Worm (Caenorhabditis elegans) whole organism, late embryonic: Measurements from ENCODE around the gene R12B2.2.

Experiments
- C38D4.7 ChIP-seq: fragments of 200-800 bp; sonication (Bioruptor generic); optimal IDR thresholded peaks from 2 replicates; lab custom pipeline; 2018; ENCODE audit warnings: mild to moderate bottlenecking, missing genetic modification characterization, moderate library complexity, missing compliant biosample characterization
- F13H6.1 ChIP-seq: sonication (generic microtip); optimal IDR thresholded peaks from 2 replicates; lab custom pipeline; 2016; ENCODE audit warnings: missing genetic modification characterization, missing compliant biosample characterization
- K02D7.2 ChIP-seq: sonication (generic microtip); optimal IDR thresholded peaks from 2 replicates; lab custom pipeline; 2017; ENCODE audit warnings: mild to moderate bottlenecking, missing genetic modification characterization, missing compliant biosample characterization
- T23F11.4 ChIP-seq: fragments of 200-800 bp; sonication (Bioruptor generic); optimal IDR thresholded peaks from 2 replicates; lab custom pipeline; 2018; ENCODE audit warnings: mild to moderate bottlenecking, missing genetic modification characterization, missing compliant biosample characterization
- Y22D7AL.16 ChIP-seq: sonication (generic microtip); optimal IDR thresholded peaks from 2 replicates; lab custom pipeline; 2016; ENCODE audit warnings: missing genetic modification characterization, missing compliant biosample characterization
- ahr-1 ChIP-seq: sonication (generic microtip); optimal IDR thresholded peaks from 2 replicates; lab custom pipeline; 2016; ENCODE audit warnings: missing genetic modification characterization, missing compliant biosample characterization
- ama-1 ChIP-seq: fragments of 150-350 bp; optimal IDR thresholded peaks from 2 replicates; lab custom pipeline; 2014
- ceh-14 ChIP-seq: sonication (generic microtip); optimal IDR thresholded peaks from 2 replicates; lab custom pipeline; 2016; ENCODE audit warnings: missing genotype, missing genetic modification characterization, missing compliant biosample characterization
- ceh-18 ChIP-seq: sonication (generic microtip); optimal IDR thresholded peaks from 2 replicates; lab custom pipeline; 2016; ENCODE audit warnings: missing genetic modification characterization, missing compliant biosample characterization
- ceh-19 ChIP-seq: fragments of 200-800 bp; sonication (Bioruptor generic); optimal IDR thresholded peaks from 2 replicates; lab custom pipeline; 2018; ENCODE audit warnings: mild to moderate bottlenecking, missing genetic modification characterization, missing compliant biosample characterization
- ceh-22 ChIP-seq: sonication (generic microtip); optimal IDR thresholded peaks from 2 replicates; lab custom pipeline; 2017; ENCODE audit warnings: missing biosample characterization, missing genetic modification characterization
- ceh-30 ChIP-seq: fragments of 150-350 bp; optimal IDR thresholded peaks from 2 replicates; lab custom pipeline; 2014; ENCODE audit warnings: missing biosample characterization, missing genetic modification characterization
- ceh-31 ChIP-seq: sonication (generic microtip); optimal IDR thresholded peaks from 2 replicates; lab custom pipeline; 2016; ENCODE audit warnings: missing genetic modification characterization, missing compliant biosample characterization
- ceh-34 ChIP-seq: sonication (generic microtip); optimal IDR thresholded peaks from 2 replicates; lab custom pipeline; 2016; ENCODE audit warnings: mild to moderate bottlenecking, missing genetic modification characterization, missing compliant biosample characterization
- ceh-9 ChIP-seq: sonication (generic microtip); optimal IDR thresholded peaks from 2 replicates; lab custom pipeline; 2016; ENCODE audit warnings: mild to moderate bottlenecking, missing genetic modification characterization, inconsistent platforms, missing compliant biosample characterization
- dmd-4 ChIP-seq: sonication (generic microtip); optimal IDR thresholded peaks from 2 replicates; lab custom pipeline; 2016; ENCODE audit warnings: borderline replicate concordance, missing genetic modification characterization, missing compliant biosample characterization
- dve-1 ChIP-seq: sonication (generic microtip); optimal IDR thresholded peaks from 2 replicates; lab custom pipeline; 2017; ENCODE audit warnings: antibody characterized with exemption, mild to moderate bottlenecking, missing genetic modification characterization, missing compliant biosample characterization
- elt-2 ChIP-seq: sonication (generic microtip); optimal IDR thresholded peaks from 2 replicates; lab custom pipeline; 2016; ENCODE audit warnings: missing genetic modification reagents, missing genetic modification characterization, missing compliant biosample characterization
- ets-4 ChIP-seq: sonication (generic microtip); optimal IDR thresholded peaks from 2 replicates; lab custom pipeline; 2016; ENCODE audit warnings: missing genetic modification characterization, missing compliant biosample characterization
- fax-1 ChIP-seq: sonication (generic microtip); optimal IDR thresholded peaks from 2 replicates; lab custom pipeline; 2016; ENCODE audit warnings: missing genotype, missing genetic modification characterization, missing compliant biosample characterization
- fkh-10 ChIP-seq: fragments of 150-350 bp; optimal IDR thresholded peaks from 2 replicates; lab custom pipeline; 2014; ENCODE audit warnings: missing biosample characterization, missing genetic modification reagents, missing genetic modification characterization
- fkh-6 ChIP-seq: sonication (generic microtip); optimal IDR thresholded peaks from 2 replicates; lab custom pipeline; 2016; ENCODE audit warnings: missing genetic modification characterization, missing compliant biosample characterization
- hlh-30 ChIP-seq: sonication (generic microtip); optimal IDR thresholded peaks from 2 replicates; lab custom pipeline; 2017; ENCODE audit warnings: antibody characterized with exemption, missing genetic modification characterization, missing compliant biosample characterization; ENCODE audit not compliant: insufficient read depth
- hlh-6 ChIP-seq: sonication (generic microtip); optimal IDR thresholded peaks from 2 replicates; lab custom pipeline; 2016; ENCODE audit warnings: missing genotype, missing genetic modification characterization, missing compliant biosample characterization
- hlh-8 ChIP-seq: sonication (generic microtip); optimal IDR thresholded peaks from 2 replicates; lab custom pipeline; 2016; ENCODE audit warnings: missing genotype, missing genetic modification characterization, missing compliant biosample characterization
- lim-6 ChIP-seq: sonication (generic microtip); optimal IDR thresholded peaks from 2 replicates; lab custom pipeline; 2016; ENCODE audit warnings: missing genetic modification characterization, missing compliant biosample characterization
- lin-11 ChIP-seq: fragments of 200-800 bp; sonication (Bioruptor generic); optimal IDR thresholded peaks from 2 replicates; lab custom pipeline; 2018; ENCODE audit warnings: mild to moderate bottlenecking, missing genetic modification characterization, missing compliant biosample characterization
- madf-2 ChIP-seq: sonication (generic microtip); optimal IDR thresholded peaks from 2 replicates; lab custom pipeline; 2017; ENCODE audit warnings: missing genetic modification characterization, missing compliant biosample characterization
- nfya-1 ChIP-seq: sonication (generic microtip); optimal IDR thresholded peaks from 2 replicates; lab custom pipeline; 2017; ENCODE audit warnings: missing genetic modification characterization, mild to moderate bottlenecking, missing compliant biosample characterization, antibody characterized with exemption, moderate library complexity
- nhr-11 ChIP-seq: fragments of 150-350 bp; optimal IDR thresholded peaks from 2 replicates; lab custom pipeline; 2014; ENCODE audit warnings: missing biosample characterization, missing genetic modification characterization
- npax-4 ChIP-seq: sonication (generic microtip); optimal IDR thresholded peaks from 2 replicates; lab custom pipeline; 2016; ENCODE audit warnings: missing genetic modification characterization, missing compliant biosample characterization
- odd-2 ChIP-seq: sonication (generic microtip); optimal IDR thresholded peaks from 2 replicates; lab custom pipeline; 2017; ENCODE audit warnings: antibody characterized with exemption, mild to moderate bottlenecking, missing genetic modification characterization, missing compliant biosample characterization
- pat-9 ChIP-seq: fragments of 200-800 bp; sonication (Bioruptor generic); optimal IDR thresholded peaks from 2 replicates; lab custom pipeline; 2018; ENCODE audit warnings: mild to moderate bottlenecking, missing genetic modification characterization, moderate library complexity, missing compliant biosample characterization
- pha-2 ChIP-seq: sonication (generic microtip); optimal IDR thresholded peaks from 2 replicates; lab custom pipeline; 2017; ENCODE audit warnings: mild to moderate bottlenecking, missing genetic modification characterization, missing compliant biosample characterization
- pha-4 ChIP-seq: fragments of 150-350 bp; optimal IDR thresholded peaks from 2 replicates; lab custom pipeline; 2018; ENCODE audit warnings: missing biosample characterization, missing genetic modification reagents, missing genetic modification characterization
- pqm-1 ChIP-seq: sonication (generic microtip); optimal IDR thresholded peaks from 2 replicates; lab custom pipeline; 2016; ENCODE audit warnings: missing genetic modification characterization, missing compliant biosample characterization
- pros-1 ChIP-seq: fragments of 150-350 bp; optimal IDR thresholded peaks from 2 replicates; lab custom pipeline; 2014; ENCODE audit warnings: missing biosample characterization, missing genetic modification reagents, missing genetic modification characterization
- ref-2 ChIP-seq: sonication (generic microtip); optimal IDR thresholded peaks from 2 replicates; lab custom pipeline; 2016; ENCODE audit warnings: missing genetic modification characterization, missing compliant biosample characterization
- sdc-2 ChIP-seq: sonication (generic microtip); optimal IDR thresholded peaks from 2 replicates; lab custom pipeline; 2016; ENCODE audit warnings: missing genotype, missing genetic modification characterization, missing compliant biosample characterization
- sox-4 ChIP-seq: sonication (generic microtip); optimal IDR thresholded peaks from 2 replicates; lab custom pipeline; 2017; ENCODE audit warnings: mild to moderate bottlenecking, missing genetic modification characterization, inconsistent platforms, missing compliant biosample characterization
- tbx-2 ChIP-seq: sonication (generic microtip); optimal IDR thresholded peaks from 2 replicates; lab custom pipeline; 2016; ENCODE audit warnings: missing genetic modification characterization, missing compliant biosample characterization
- tbx-7 ChIP-seq: sonication (generic microtip); optimal IDR thresholded peaks from 2 replicates; lab custom pipeline; 2016; ENCODE audit warnings: missing genotype, missing genetic modification characterization, missing compliant biosample characterization
- ttx-3 ChIP-seq: sonication (generic microtip); optimal IDR thresholded peaks from 2 replicates; lab custom pipeline; 2016; ENCODE audit warnings: missing genetic modification reagents, missing genetic modification characterization, missing compliant biosample characterization
- unc-3 ChIP-seq, 2 experiments: fragments of 200-800 bp in 1 of 2; sonication (Bioruptor generic) in 1 of 2; sonication (generic microtip) in 1 of 2; conservative IDR thresholded peaks in 1 of 2; optimal IDR thresholded peaks in 1 of 2; 2 replicates each; pipeline versions ENCODE4 v1.3.6 to Lab custom; 2016 to 2022; ENCODE audit warnings: missing compliant biosample characterization in 2 of 2, missing genetic modification characterization in 2 of 2, missing genetic modification reagents in 1 of 2
- unc-42 ChIP-seq: sonication (generic microtip); optimal IDR thresholded peaks from 2 replicates; lab custom pipeline; 2016; ENCODE audit warnings: missing genotype, missing genetic modification characterization, missing compliant biosample characterization
- unc-55 ChIP-seq: sonication (generic microtip); optimal IDR thresholded peaks from 2 replicates; lab custom pipeline; 2017; ENCODE audit warnings: missing biosample characterization, missing genetic modification reagents, missing genetic modification characterization
- ztf-16 ChIP-seq: sonication (generic microtip); optimal IDR thresholded peaks from 2 replicates; lab custom pipeline; 2017; ENCODE audit warnings: missing genetic modification characterization, missing compliant biosample characterization

Gene R12B2.2

ce11 chrIII:5846412-5846811 is 39.6 kb downstream of the R12B2.2 start:
- TF ChIP-seq unc-42 (tag; lab: Kevin White, UChicago), result peak; percentile 38
- no peak for TF ChIP-seq ref-2 (tag; lab: Kevin White, UChicago)
- peak; percentile 0 for TF ChIP-seq ceh-18 (tag; lab: Kevin White, UChicago)
- TF ChIP-seq npax-4 (tag; lab: Kevin White, UChicago), result no peak
- no peak for TF ChIP-seq nfya-1 (tag; lab: Kevin White, UChicago)
- TF ChIP-seq, all 69 proteins: peak for 2

DNA sequence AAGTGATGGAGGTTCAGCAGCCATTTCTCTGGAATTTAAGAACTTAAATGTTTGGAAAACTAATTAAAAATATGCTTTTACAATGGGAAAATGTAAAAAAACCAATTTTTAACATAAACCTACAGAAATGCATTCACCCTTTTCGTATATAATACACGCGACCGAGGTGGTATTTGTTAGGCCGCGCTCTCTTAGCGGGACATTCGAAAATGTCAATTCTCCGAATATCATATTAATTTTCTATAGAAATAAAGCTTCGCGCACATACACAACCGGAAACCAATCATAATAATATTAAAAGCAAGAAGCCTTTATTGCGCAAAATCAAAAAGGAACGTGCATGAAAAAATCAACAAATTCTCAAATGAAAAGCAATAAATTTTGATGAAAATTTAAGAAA is 46.4 kb downstream of the R12B2.2 start, which contains the start of gene ddx-23:
TSS of gene ddx-23 (minus strand) at position 30 of the 400 bp plus-strand sequence.
- TF ChIP-seq nhr-11 (no peak), C38D4.7 (no peak), pros-1 (tag; lab: Kevin White, UChicago) (no peak), ets-4 (tag; lab: Kevin White, UChicago) (peak; percentile 93), elt-2 (tag; lab: Kevin White, UChicago) (peak; percentile 11), ceh-31 (tag; lab: Kevin White, UChicago) (peak; percentile 70), sdc-2 (no peak), hlh-8 (tag; lab: Kevin White, UChicago) (peak; percentile 7), tbx-7 (no peak), fax-1 (tag; lab: Kevin White, UChicago) (peak; percentile 7), pha-2 (tag; lab: Kevin White, UChicago) (no peak), ceh-14 (tag; lab: Kevin White, UChicago) (peak; percentile 9), unc-42 (tag; lab: Kevin White, UChicago) (peak; percentile 34), tbx-2 (tag; lab: Kevin White, UChicago) (peak; percentile 14)

DNA sequence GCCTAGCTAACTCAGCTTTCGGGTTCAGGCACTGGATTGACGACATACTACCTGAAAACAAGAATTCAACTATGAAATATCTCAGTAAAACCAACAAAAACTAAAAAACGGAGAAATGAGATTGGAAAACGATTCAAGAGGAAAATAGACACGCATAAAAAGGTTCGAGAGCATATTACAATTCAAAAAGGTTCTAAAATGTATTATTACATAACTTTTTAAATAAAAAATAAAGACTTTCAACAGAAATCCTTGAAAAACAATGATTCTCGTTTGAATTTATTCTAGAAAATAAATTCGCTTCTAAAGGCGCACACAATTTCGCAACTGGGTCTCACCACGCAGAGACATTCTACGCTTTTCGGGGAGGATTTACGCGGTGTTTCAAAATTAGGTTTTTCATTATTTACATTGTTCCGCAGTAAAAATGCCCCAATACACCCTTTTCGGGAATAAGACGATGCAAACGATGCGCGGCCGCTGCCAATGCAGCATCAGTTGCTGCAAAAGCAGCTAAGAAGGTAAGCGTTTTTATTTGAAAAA is 48.9 kb downstream of the R12B2.2 start, which contains the start of the genes cct-6 and alh-9:
TSS of gene cct-6 (minus strand) at position 51 of the 543 bp plus-strand sequence.
TSS of gene alh-9 (plus strand) at position 382 of the 543 bp plus-strand sequence.
- no peak for TF ChIP-seq ztf-16
- TF ChIP-seq elt-2 (tag; lab: Kevin White, UChicago), result no peak
- no peak for TF ChIP-seq unc-3 (GFP tag; conservative IDR thresholded peaks at IDR 0.05; lab: Robert Waterston, UW)
- no peak for TF ChIP-seq unc-3 (tag; optimal IDR thresholded peaks at IDR 0.05; lab: Kevin White, UChicago)
- TF ChIP-seq lin-11 (tag; lab: Kevin White, UChicago), result no peak
- no peak for TF ChIP-seq ttx-3 (tag; lab: Kevin White, UChicago)
- no peak for TF ChIP-seq ama-1
- no peak for TF ChIP-seq pha-4 (tag; lab: Kevin White, UChicago)
- TF ChIP-seq madf-2 (tag; lab: Kevin White, UChicago), result no peak
- TF ChIP-seq K02D7.2, result no peak
- peak; percentile 73 for TF ChIP-seq unc-42 (tag; lab: Kevin White, UChicago)
- TF ChIP-seq fax-1 (tag; lab: Kevin White, UChicago), result no peak
- no peak for TF ChIP-seq ceh-22 (tag; lab: Kevin White, UChicago)
- TF ChIP-seq F13H6.1, result no peak
- TF ChIP-seq pqm-1 (tag; lab: Kevin White, UChicago), result no peak
- TF ChIP-seq unc-55 (GFP tag; lab: Kevin White, UChicago), result peak; percentile 56
- no peak for TF ChIP-seq hlh-30 (tag; lab: Kevin White, UChicago)
- TF ChIP-seq dmd-4 (tag; lab: Kevin White, UChicago), result no peak
- no peak for TF ChIP-seq ceh-19 (GFP tag; lab: Kevin White, UChicago)
- no peak for TF ChIP-seq sox-4 (tag; lab: Kevin White, UChicago)
- peak; percentile 60 for TF ChIP-seq ets-4 (tag; lab: Kevin White, UChicago)
- TF ChIP-seq ceh-18 (tag; lab: Kevin White, UChicago), result peak; percentile 39
- no peak for TF ChIP-seq T23F11.4 (GFP tag; lab: Kevin White, UChicago)
- peak; percentile 64 for TF ChIP-seq dve-1 (tag; lab: Kevin White, UChicago)
- peak; percentile 30 for TF ChIP-seq pha-2 (tag; lab: Kevin White, UChicago)
- no peak for TF ChIP-seq hlh-8 (tag; lab: Kevin White, UChicago)
- no peak for TF ChIP-seq tbx-7
- TF ChIP-seq ahr-1, result no peak
- TF ChIP-seq ref-2 (tag; lab: Kevin White, UChicago), result no peak
- TF ChIP-seq Y22D7AL.16 (tag; lab: Kevin White, UChicago), result no peak
- no peak for TF ChIP-seq odd-2 (tag; lab: Kevin White, UChicago)
- no peak for TF ChIP-seq ceh-9 (tag; lab: Kevin White, UChicago)
- no peak for TF ChIP-seq hlh-6
- peak; percentile 7 for TF ChIP-seq ceh-34 (tag; lab: Kevin White, UChicago)
- TF ChIP-seq tbx-2 (tag; lab: Kevin White, UChicago), result peak; percentile 19
- no peak for TF ChIP-seq pat-9
- no peak for TF ChIP-seq C38D4.7
- no peak for TF ChIP-seq fkh-6 (tag; lab: Kevin White, UChicago)
- TF ChIP-seq fkh-10 (GFP tag; lab: Kevin White, UChicago), result no peak
- no peak for TF ChIP-seq ceh-30
- no peak for TF ChIP-seq lim-6 (tag; lab: Kevin White, UChicago)
